Worm (Caenorhabditis elegans): ENCODE data around the gene gldi-9.

The gldi-9 gene

ce11 chrIII:2756260-2756659, at the start of gene gldi-9:
gldi-9 (minus strand) TSS chrIII:2756360.
- TF ChIP-seq hlh-30 (tag; optimal IDR thresholded peaks at IDR 0.05; ENCODE audit: insufficient read depth) (no peak), rnt-1 (tag; optimal IDR thresholded peaks at IDR 0.05) (no peak), K09A11.1 (tag; optimal IDR thresholded peaks at IDR 0.05; ENCODE audit: insufficient read depth) (no peak), ceh-24 (tag; optimal IDR thresholded peaks at IDR 0.05) (no peak), npax-4 (tag; optimal IDR thresholded peaks at IDR 0.05) (no peak), ceh-6 (GFP tag; optimal IDR thresholded peaks at IDR 0.05) (no peak), pha-4 (tag; optimal IDR thresholded peaks at IDR 0.05) (no peak), pros-1 (tag; optimal IDR thresholded peaks at IDR 0.05) (no peak), pat-9 (tag; optimal IDR thresholded peaks at IDR 0.05) (no peak), sox-4 (tag; optimal IDR thresholded peaks at IDR 0.05) (no peak), fax-1 (tag; optimal IDR thresholded peaks at IDR 0.05) (no peak), T23F11.4 (GFP tag; optimal IDR thresholded peaks at IDR 0.05) (no peak), unc-86 (tag; optimal IDR thresholded peaks at IDR 0.05) (no peak), elt-2 (tag; optimal IDR thresholded peaks at IDR 0.05) (no peak), ceh-34 (tag; optimal IDR thresholded peaks at IDR 0.05) (no peak), C38D4.7 (GFP tag; optimal IDR thresholded peaks at IDR 0.05) (no peak), tbx-7 (tag; optimal IDR thresholded peaks at IDR 0.05) (no peak), ttx-3 (tag; optimal IDR thresholded peaks at IDR 0.05) (no peak)

ce11 chrIII:2805084-2805483, 48.9 kb upstream of the gldi-9 start, which contains the start of gene Y71H2AM.3:
Y71H2AM.3 (plus strand) TSS chrIII:2805430.
- TF ChIP-seq Y22D7AL.16 (tag; optimal IDR thresholded peaks at IDR 0.05) = no peak
- peak; percentile 9 for TF ChIP-seq nfya-1 (tag; optimal IDR thresholded peaks at IDR 0.05)
- TF ChIP-seq ahr-1 (tag; optimal IDR thresholded peaks at IDR 0.05) = no peak
- no peak for TF ChIP-seq sox-2 (GFP tag; IDR thresholded peaks at IDR 0.05)
- TF ChIP-seq pha-2 (tag; optimal IDR thresholded peaks at IDR 0.05) = no peak
- TF ChIP-seq unc-42 (tag; optimal IDR thresholded peaks at IDR 0.05) = peak; percentile 52

- TF ChIP-seq fax-1 (tag; optimal IDR thresholded peaks at IDR 0.05) (no peak), pat-9 (tag; optimal IDR thresholded peaks at IDR 0.05) (no peak), C08G9.2 (tag; optimal IDR thresholded peaks at IDR 0.05) (no peak), hlh-30 (tag; optimal IDR thresholded peaks at IDR 0.05; ENCODE audit: insufficient read depth) (peak; percentile 95)
These were observed 48.3 kb upstream of the gldi-9 start for ce11 chrIII:2804461-2804860.

DNA sequence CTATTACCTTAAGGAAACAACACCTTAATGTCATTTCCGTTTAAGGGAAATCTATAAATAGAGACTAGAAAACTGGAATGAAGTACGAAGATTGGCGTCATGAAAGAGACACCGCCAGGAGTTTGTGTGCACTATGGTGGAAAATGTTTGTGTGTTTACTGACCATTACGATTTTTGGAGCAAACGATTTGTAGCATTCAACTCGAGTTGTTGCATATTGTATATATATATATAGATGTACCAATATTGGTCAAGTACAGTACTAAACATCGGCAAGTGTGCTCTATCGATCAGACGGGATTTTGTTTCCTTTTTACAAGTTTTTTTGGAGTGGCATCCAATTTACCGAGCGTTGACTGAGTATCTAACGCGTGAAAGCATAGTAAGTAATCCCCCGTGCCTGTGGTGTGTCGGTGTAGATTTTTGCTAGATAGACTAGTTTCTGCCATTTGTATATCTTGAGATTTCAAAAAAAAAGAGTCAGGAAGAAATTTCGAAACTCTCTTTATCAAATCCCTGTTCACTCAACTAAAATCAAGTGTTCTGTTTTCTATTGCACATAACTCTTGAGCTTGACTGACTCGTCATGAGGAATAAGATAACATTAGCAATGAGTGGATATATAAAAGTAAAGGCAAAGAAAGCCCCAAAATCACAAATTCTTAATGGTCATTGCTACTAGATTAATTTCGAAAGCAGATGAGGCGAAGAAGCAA, 45.8 kb upstream of the gldi-9 start, which contains the start of the genes twk-45 and Y71H2AM.25:
Gene twk-45 (minus strand): TSS at position 101 of the 716 bp plus-strand sequence.
Gene Y71H2AM.25 (plus strand): TSS at position 666 of the 716 bp plus-strand sequence.
- TF ChIP-seq dve-1 (tag; optimal IDR thresholded peaks at IDR 0.05) (no peak), lim-6 (tag; optimal IDR thresholded peaks at IDR 0.05) (no peak), sox-4 (tag; optimal IDR thresholded peaks at IDR 0.05) (no peak), odd-2 (tag; optimal IDR thresholded peaks at IDR 0.05) (no peak), ceh-22 (tag; optimal IDR thresholded peaks at IDR 0.05) (no peak), sdc-2 (tag; optimal IDR thresholded peaks at IDR 0.05) (no peak), ceh-6 (GFP tag; optimal IDR thresholded peaks at IDR 0.05) (no peak)

- no peak for TF ChIP-seq madf-2 (tag; optimal IDR thresholded peaks at IDR 0.05)
- TF ChIP-seq tbx-2 (tag; optimal IDR thresholded peaks at IDR 0.05) = no peak
- TF ChIP-seq ets-4 (tag; optimal IDR thresholded peaks at IDR 0.05) = no peak
- TF ChIP-seq fax-1 (tag; optimal IDR thresholded peaks at IDR 0.05) = no peak
- TF ChIP-seq ref-2 (tag; optimal IDR thresholded peaks at IDR 0.05) = no peak
- TF ChIP-seq mec-3 (tag; optimal IDR thresholded peaks at IDR 0.05; ENCODE audit: borderline replicate concordance) = no peak
- TF ChIP-seq ceh-2 (tag; optimal IDR thresholded peaks at IDR 0.05) = no peak
- TF ChIP-seq sox-2 (GFP tag; IDR thresholded peaks at IDR 0.05) = no peak
- TF ChIP-seq syd-9 (tag; optimal IDR thresholded peaks at IDR 0.05) = no peak
- no peak for TF ChIP-seq Y22D7AL.16 (tag; optimal IDR thresholded peaks at IDR 0.05)
- no peak for TF ChIP-seq ceh-45 (GFP tag; IDR thresholded peaks at IDR 0.05)
These were observed 44.6 kb upstream of the gldi-9 start for ce11 chrIII:2800743-2801142.

All from whole organism, late embryonic.